Worm (Caenorhabditis elegans): ENCODE results near the gene F26G5.1.

- no peak for TF ChIP-seq him-1 (tag; optimal IDR thresholded peaks at IDR 0.05)
- TF ChIP-seq W03F9.2 (tag; optimal IDR thresholded peaks at IDR 0.05) = no peak
- no peak for TF ChIP-seq dao-5 (tag; optimal IDR thresholded peaks at IDR 0.05)
Measured at ce11 chrV:5023355-5023754, 48.1 kb downstream of the F26G5.1 start.

All from whole organism, L4/young adult.